Worm (Caenorhabditis elegans) whole organism, L3 larva: Measurements from ENCODE around the gene Y75B8A.19.

Source experiments
- ama-1 ChIP-seq: fragments of 150-350 bp; optimal IDR thresholded peaks from 2 replicates; lab custom pipeline; 2018
- ceh-16 ChIP-seq: sonication (generic microtip); optimal IDR thresholded peaks from 2 replicates; lab custom pipeline; 2017; ENCODE audit warnings: missing biosample characterization, missing genetic modification characterization
- elt-1 ChIP-seq: fragments of 150-350 bp; optimal IDR thresholded peaks from 2 replicates; lab custom pipeline; 2014; ENCODE audit warnings: missing biosample characterization, missing genetic modification characterization
- eor-1 ChIP-seq, 2 experiments: fragments of 150-350 bp; optimal IDR thresholded peaks; 2 replicates each; lab custom pipeline; 2014 to 2018; ENCODE audit warnings: missing biosample characterization in 2 of 2, missing genetic modification characterization in 2 of 2
- nhr-23 ChIP-seq: fragments of 150-350 bp; optimal IDR thresholded peaks from 2 replicates; lab custom pipeline; 2014; ENCODE audit warnings: missing biosample characterization, missing genetic modification reagents, missing genetic modification characterization
- nhr-237 ChIP-seq: fragments of 150-350 bp; optimal IDR thresholded peaks from 2 replicates; lab custom pipeline; 2014; ENCODE audit warnings: missing biosample characterization, missing genetic modification characterization
- pqm-1 ChIP-seq: fragments of 150-350 bp; optimal IDR thresholded peaks from 2 replicates; lab custom pipeline; 2017; ENCODE audit warnings: missing biosample characterization, missing genetic modification characterization, inconsistent platforms
- snpc-4 ChIP-seq: fragments of 150-350 bp; optimal IDR thresholded peaks from 2 replicates; lab custom pipeline; 2014; ENCODE audit warnings: missing biosample characterization, missing genetic modification characterization
- unc-39 ChIP-seq: sonication (generic microtip); optimal IDR thresholded peaks from 4 replicates; lab custom pipeline; 2017; ENCODE audit warnings: missing biosample characterization, missing genetic modification characterization
- unc-62 ChIP-seq: fragments of 150-350 bp; sonication (generic microtip); optimal IDR thresholded peaks from 4 replicates; lab custom pipeline; 2014; ENCODE audit warnings: missing biosample characterization, missing genetic modification reagents, missing genetic modification characterization
- zag-1 ChIP-seq: fragments of 150-350 bp; optimal IDR thresholded peaks from 2 replicates; lab custom pipeline; 2014; ENCODE audit warnings: missing biosample characterization, missing genetic modification characterization

DNA sequence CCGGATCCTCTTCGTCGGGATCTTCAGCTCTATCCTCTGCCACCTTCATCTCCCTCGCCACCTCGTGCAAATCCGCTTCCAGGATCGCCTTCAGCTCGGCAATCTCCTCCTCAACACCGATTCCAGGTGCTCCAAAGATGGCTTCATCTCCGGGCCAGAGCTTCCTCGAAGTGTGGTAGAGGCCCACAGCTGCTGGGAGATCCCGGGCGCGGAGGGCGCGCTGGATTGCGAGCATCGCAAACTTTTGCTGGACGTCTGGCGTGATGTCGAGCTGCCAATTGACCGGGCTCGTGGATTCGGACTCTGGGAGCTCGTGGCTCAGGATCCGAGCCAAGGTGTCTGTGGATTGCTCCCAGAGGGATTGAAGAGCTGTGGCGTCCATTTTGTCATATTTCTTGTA, 19.1 kb downstream of the Y75B8A.19 start:
- no peak for TF ChIP-seq elt-1
- no peak for TF ChIP-seq ama-1 (lab: Kevin White, UChicago)
- TF ChIP-seq nhr-237 = no peak
- TF ChIP-seq unc-39 = no peak
- no peak for TF ChIP-seq unc-62 (GFP tag; lab: Kevin White, UChicago)
- no peak for TF ChIP-seq zag-1 (tag; lab: Kevin White, UChicago)
- no peak for TF ChIP-seq ceh-16 (tag; lab: Kevin White, UChicago)
- no peak for TF ChIP-seq snpc-4 (tag; lab: Kevin White, UChicago)
- TF ChIP-seq eor-1 (tag; optimal IDR thresholded peaks at IDR 0.05; lab: Kevin White, UChicago) = no peak
- no peak for TF ChIP-seq nhr-23 (tag; lab: Kevin White, UChicago)
- no peak for TF ChIP-seq pqm-1
